Worm (Caenorhabditis elegans) whole organism, L3 larva: ENCODE measurements around the gene F38B6.3.

Source experiments
- aly-2 ChIP-seq: fragments of 150-350 bp; optimal IDR thresholded peaks from 2 replicates; lab custom pipeline; 2014; ENCODE audit warnings: missing biosample characterization, missing genetic modification characterization
- ceh-16 ChIP-seq: sonication (generic microtip); optimal IDR thresholded peaks from 2 replicates; lab custom pipeline; 2017; ENCODE audit warnings: missing biosample characterization, missing genetic modification characterization
- ceh-28 ChIP-seq: fragments of 150-350 bp; optimal IDR thresholded peaks from 2 replicates; lab custom pipeline; 2014; ENCODE audit warnings: missing biosample characterization, missing genetic modification reagents, missing genetic modification characterization
- ceh-82 ChIP-seq: fragments of 150-350 bp; optimal IDR thresholded peaks from 2 replicates; lab custom pipeline; 2014; ENCODE audit warnings: missing biosample characterization, missing genetic modification characterization
- ceh-9 ChIP-seq: sonication (generic microtip); optimal IDR thresholded peaks from 2 replicates; lab custom pipeline; 2018; ENCODE audit warnings: missing biosample characterization, missing genetic modification characterization
- egl-5 ChIP-seq: fragments of 150-350 bp; optimal IDR thresholded peaks from 2 replicates; lab custom pipeline; 2017; ENCODE audit warnings: missing biosample characterization, missing genetic modification reagents, missing genetic modification characterization, inconsistent platforms
- elt-1 ChIP-seq: fragments of 150-350 bp; optimal IDR thresholded peaks from 2 replicates; lab custom pipeline; 2014; ENCODE audit warnings: missing biosample characterization, missing genetic modification characterization
- elt-2 ChIP-seq: sonication (generic microtip); optimal IDR thresholded peaks from 2 replicates; lab custom pipeline; 2016; ENCODE audit warnings: missing genetic modification reagents, mild to moderate bottlenecking, missing genetic modification characterization, missing compliant biosample characterization
- eor-1 ChIP-seq, 2 experiments: fragments of 150-350 bp; optimal IDR thresholded peaks; 2 replicates each; lab custom pipeline; 2014 to 2018; ENCODE audit warnings: missing biosample characterization in 2 of 2, missing genetic modification characterization in 2 of 2
- fos-1 ChIP-seq: fragments of 150-350 bp; optimal IDR thresholded peaks from 2 replicates; lab custom pipeline; 2014; ENCODE audit warnings: missing biosample characterization, missing genetic modification characterization
- hmg-11 ChIP-seq: sonication (generic microtip); optimal IDR thresholded peaks from 2 replicates; lab custom pipeline; 2016; ENCODE audit warnings: missing genetic modification characterization, missing compliant biosample characterization
- jun-1 ChIP-seq: fragments of 150-350 bp; optimal IDR thresholded peaks from 2 replicates; lab custom pipeline; 2014; ENCODE audit warnings: missing biosample characterization, missing genetic modification reagents, missing genetic modification characterization
- lin-15B ChIP-seq: fragments of 150-350 bp; optimal IDR thresholded peaks from 2 replicates; lab custom pipeline; 2014; ENCODE audit warnings: missing biosample characterization, missing genetic modification characterization
- lin-39 ChIP-seq: fragments of 150-350 bp; optimal IDR thresholded peaks from 2 replicates; lab custom pipeline; 2018; ENCODE audit warnings: missing biosample characterization, missing genetic modification reagents, missing genetic modification characterization
- lsy-12 ChIP-seq: sonication (generic microtip); optimal IDR thresholded peaks from 2 replicates; lab custom pipeline; 2016; ENCODE audit warnings: mild to moderate bottlenecking, missing genetic modification characterization, missing compliant biosample characterization
- mdl-1 ChIP-seq: fragments of 150-350 bp; optimal IDR thresholded peaks from 2 replicates; lab custom pipeline; 2014; ENCODE audit warnings: missing biosample characterization, missing genetic modification characterization
- nfya-1 ChIP-seq: sonication (generic microtip); optimal IDR thresholded peaks from 2 replicates; lab custom pipeline; 2017; ENCODE audit warnings: missing genetic modification characterization, mild to moderate bottlenecking, missing compliant biosample characterization, antibody characterized with exemption, moderate library complexity; ENCODE audit not compliant: insufficient read depth
- nhr-11 ChIP-seq: fragments of 150-350 bp; optimal IDR thresholded peaks from 2 replicates; lab custom pipeline; 2014; ENCODE audit warnings: missing biosample characterization, missing genetic modification characterization
- nhr-12 ChIP-seq: fragments of 150-350 bp; optimal IDR thresholded peaks from 2 replicates; lab custom pipeline; 2014; ENCODE audit warnings: missing biosample characterization, missing genetic modification characterization
- nhr-23 ChIP-seq: fragments of 150-350 bp; optimal IDR thresholded peaks from 2 replicates; lab custom pipeline; 2014; ENCODE audit warnings: missing biosample characterization, missing genetic modification reagents, missing genetic modification characterization
- nhr-237 ChIP-seq: fragments of 150-350 bp; optimal IDR thresholded peaks from 2 replicates; lab custom pipeline; 2014; ENCODE audit warnings: missing biosample characterization, missing genetic modification characterization
- nhr-25 ChIP-seq: sonication (generic microtip); optimal IDR thresholded peaks from 2 replicates; lab custom pipeline; 2017; ENCODE audit warnings: missing biosample characterization, missing genetic modification characterization
- nhr-43 ChIP-seq: sonication (generic microtip); optimal IDR thresholded peaks from 2 replicates; lab custom pipeline; 2016; ENCODE audit warnings: mild to moderate bottlenecking, missing genetic modification characterization, missing compliant biosample characterization; ENCODE audit not compliant: poor library complexity, severe bottlenecking
- nhr-67 ChIP-seq: fragments of 150-350 bp; optimal IDR thresholded peaks from 2 replicates; lab custom pipeline; 2014; ENCODE audit warnings: missing biosample characterization, missing genetic modification characterization
- nhr-76 ChIP-seq: fragments of 150-350 bp; sonication (generic microtip); optimal IDR thresholded peaks from 5 replicates; lab custom pipeline; 2014; ENCODE audit warnings: missing biosample characterization, missing genetic modification characterization
- pha-4 ChIP-seq: fragments of 150-350 bp; optimal IDR thresholded peaks from 2 replicates; lab custom pipeline; 2014; ENCODE audit warnings: missing biosample characterization, missing genetic modification reagents, missing genetic modification characterization
- pqm-1 ChIP-seq: fragments of 150-350 bp; optimal IDR thresholded peaks from 2 replicates; lab custom pipeline; 2017; ENCODE audit warnings: missing biosample characterization, missing genetic modification characterization, inconsistent platforms
- sea-2 ChIP-seq: fragments of 150-350 bp; sonication (generic microtip); optimal IDR thresholded peaks from 4 replicates; lab custom pipeline; 2014; ENCODE audit warnings: missing biosample characterization, missing genetic modification reagents, missing genetic modification characterization
- skn-1 ChIP-seq: fragments of 150-350 bp; optimal IDR thresholded peaks from 2 replicates; lab custom pipeline; 2014; ENCODE audit warnings: missing biosample characterization, missing genetic modification characterization
- snpc-4 ChIP-seq: fragments of 150-350 bp; optimal IDR thresholded peaks from 2 replicates; lab custom pipeline; 2014; ENCODE audit warnings: missing biosample characterization, missing genetic modification characterization
- ztf-11 ChIP-seq: fragments of 150-350 bp; optimal IDR thresholded peaks from 2 replicates; lab custom pipeline; 2014; ENCODE audit warnings: missing biosample characterization, missing genetic modification characterization

The F38B6.3 gene

ce11 chrX:6672519-6672918, 20.9 kb upstream of the F38B6.3 start, which contains the start of gene col-172:
TSS of gene col-172 (plus strand) at chrX:6672819.
- TF ChIP-seq nhr-11 (tag; lab: Kevin White, UChicago) (no peak), nhr-23 (tag; lab: Kevin White, UChicago) (peak; percentile 7), eor-1 (tag; optimal IDR thresholded peaks at IDR 0.05; lab: Kevin White, UChicago) (no peak)

ce11 chrX:6674333-6674919, 19.0 kb upstream of the F38B6.3 start, which contains the start of gene F38B6.4:
TSS of gene F38B6.4 (plus strand) at chrX:6674869.
- TF ChIP-seq pha-4 (peak; percentile 4), ceh-9 (tag; lab: Kevin White, UChicago) (no peak), elt-2 (tag; lab: Kevin White, UChicago) (peak; percentile 73), nhr-43 (tag; lab: Kevin White, UChicago) (no peak), nhr-25 (tag; lab: Kevin White, UChicago) (no peak), pqm-1 (peak; percentile 55)

ce11 chrX:6682683-6683082, 10.7 kb upstream of the F38B6.3 start, which contains the start of gene F38B6.8:
TSS of gene F38B6.8 (minus strand) at chrX:6682783.
- TF ChIP-seq elt-1 (no peak), fos-1 (tag; lab: Kevin White, UChicago) (no peak), lin-15B (tag; lab: Kevin White, UChicago) (no peak), nfya-1 (tag; lab: Kevin White, UChicago) (no peak), aly-2 (tag; lab: Kevin White, UChicago) (no peak), ceh-82 (tag; lab: Kevin White, UChicago) (no peak), eor-1 (tag; optimal IDR thresholded peaks at IDR 0.05; lab: Kevin White, UChicago) (no peak), skn-1 (tag; lab: Kevin White, UChicago) (no peak), nhr-23 (tag; lab: Kevin White, UChicago) (no peak), jun-1 (tag; lab: Kevin White, UChicago) (no peak), egl-5 (no peak), sea-2 (no peak), pqm-1 (no peak), nhr-25 (tag; lab: Kevin White, UChicago) (no peak), nhr-11 (tag; lab: Kevin White, UChicago) (no peak), nhr-67 (tag; lab: Kevin White, UChicago) (no peak), lin-39 (tag; lab: Kevin White, UChicago) (no peak), nhr-76 (no peak)

- TF ChIP-seq lin-39 (tag; lab: Kevin White, UChicago) (peak; percentile 52), lsy-12 (tag; lab: Kevin White, UChicago) (no peak)
Measured at ce11 chrX:6687345-6687744, 6.1 kb upstream of the F38B6.3 start.

ce11 chrX:6687756-6688155, 5.7 kb upstream of the F38B6.3 start:
- TF ChIP-seq nhr-12 (tag; lab: Kevin White, UChicago) (no peak), mdl-1 (tag; lab: Kevin White, UChicago) (no peak), nhr-11 (tag; lab: Kevin White, UChicago) (no peak), elt-1 (no peak), jun-1 (tag; lab: Kevin White, UChicago) (no peak), nhr-23 (tag; lab: Kevin White, UChicago) (no peak), nhr-237 (tag; lab: Kevin White, UChicago) (no peak), lin-39 (tag; lab: Kevin White, UChicago) (no peak), pha-4 (no peak), nhr-67 (tag; lab: Kevin White, UChicago) (no peak), skn-1 (tag; lab: Kevin White, UChicago) (no peak), ceh-16 (no peak), lin-15B (tag; lab: Kevin White, UChicago) (no peak), aly-2 (tag; lab: Kevin White, UChicago) (no peak), hmg-11 (tag; lab: Kevin White, UChicago) (no peak), egl-5 (no peak), ceh-28 (tag; lab: Kevin White, UChicago) (no peak), ztf-11 (tag; lab: Kevin White, UChicago) (no peak), snpc-4 (tag; lab: Kevin White, UChicago) (no peak)
